Worm (Caenorhabditis elegans): ENCODE measurements around the gene C25D7.9.
"Not testable (repeated sequence)": the region's sequence is repeated elsewhere in the genome, so short reads cannot be mapped to it uniquely, and the experiment has no call there.

The C25D7.9 gene

DNA sequence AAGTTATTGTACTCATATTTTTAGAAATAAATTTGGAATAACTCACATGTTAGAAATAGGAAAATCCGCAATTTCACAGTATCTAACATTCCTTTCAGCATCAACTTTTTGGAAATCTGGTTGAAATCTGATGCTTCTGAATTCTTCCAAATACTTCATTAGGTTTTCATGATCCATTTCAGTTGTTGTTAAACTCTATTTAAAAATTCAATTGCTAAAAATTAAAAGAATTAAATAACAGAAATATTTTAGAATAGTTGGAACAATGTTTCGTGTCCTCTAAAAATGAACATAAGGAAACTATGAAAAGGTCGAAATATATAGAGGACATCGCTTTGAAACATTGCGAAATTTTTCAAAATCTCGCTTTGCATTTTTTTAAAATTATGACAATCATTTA is 33.6 kb upstream of the C25D7.9 start, which contains the start of gene cng-1:
TSS of gene cng-1 (minus strand) at position 101 of the 400 bp plus-strand sequence.
- TF ChIP-seq ceh-13 (GFP tag; optimal IDR thresholded peaks at IDR 0.05); B0310.2 (tag; optimal IDR thresholded peaks at IDR 0.05); sea-1 (GFP tag; conservative IDR thresholded peaks at IDR 0.05): not testable (repeated sequence)

DNA sequence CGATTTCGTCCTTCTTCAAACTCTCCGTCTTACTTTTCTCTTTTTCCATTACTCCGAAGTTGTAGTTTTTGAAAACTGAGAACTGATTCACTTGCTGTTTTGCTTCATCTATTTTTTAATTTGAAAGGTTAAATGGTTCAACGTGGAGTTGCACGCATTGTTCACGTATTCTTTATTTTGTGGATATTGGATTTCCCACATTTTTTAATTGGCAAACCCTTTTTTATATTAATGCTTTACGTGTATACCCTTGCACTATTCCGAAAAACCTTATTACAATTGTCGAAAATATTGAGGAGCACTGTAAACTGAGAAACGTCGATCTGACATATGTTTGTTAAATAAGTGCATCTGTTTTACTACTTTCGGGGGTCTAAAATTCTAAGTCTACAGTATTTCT is 28.2 kb upstream of the C25D7.9 start, which contains the start of gene melo-3:
TSS of gene melo-3 (minus strand) at position 101 of the 400 bp plus-strand sequence.
- TF ChIP-seq aly-1 (tag; optimal IDR thresholded peaks at IDR 0.05); hnd-1 (tag; optimal IDR thresholded peaks at IDR 0.05); pes-1 (GFP tag; IDR thresholded peaks at IDR 0.05): not testable (repeated sequence)

DNA sequence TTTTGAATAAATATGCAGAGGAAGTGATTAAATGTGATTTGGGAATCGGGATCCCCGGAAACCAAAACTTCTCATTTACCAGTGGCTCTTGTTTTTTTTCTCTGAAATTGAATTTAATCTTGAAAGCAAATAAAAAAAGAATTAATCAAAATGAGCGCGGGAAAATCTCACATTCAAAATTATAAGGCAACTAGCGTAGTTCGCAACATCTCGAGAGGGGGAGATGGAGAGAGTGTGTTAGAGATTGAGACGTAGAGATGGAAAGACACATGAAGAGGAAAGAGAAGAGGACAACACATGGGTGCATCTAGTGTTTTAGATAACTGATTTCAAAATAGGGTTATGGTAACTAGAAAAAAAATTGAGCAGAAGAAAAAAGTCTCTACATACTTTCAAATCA is 16.8 kb upstream of the C25D7.9 start, which contains the start of gene sdc-3:
TSS of gene sdc-3 (minus strand) at position 101 of the 400 bp plus-strand sequence.
- no peak for TF ChIP-seq tbx-37 (GFP tag; conservative IDR thresholded peaks at IDR 0.05)
- no peak for TF ChIP-seq pes-1 (GFP tag; IDR thresholded peaks at IDR 0.05)
- no peak for TF ChIP-seq ama-1 (optimal IDR thresholded peaks at IDR 0.05)
- no peak for TF ChIP-seq flt-1 (GFP tag; IDR thresholded peaks at IDR 0.05)
- TF ChIP-seq ets-7 (tag; optimal IDR thresholded peaks at IDR 0.05): no peak
- TF ChIP-seq ceh-13 (GFP tag; optimal IDR thresholded peaks at IDR 0.05): no peak
- TF ChIP-seq ceh-36 (tag; optimal IDR thresholded peaks at IDR 0.05): no peak
- TF ChIP-seq sea-1 (GFP tag; conservative IDR thresholded peaks at IDR 0.05): no peak
- no peak for TF ChIP-seq F13C5.2 (tag; optimal IDR thresholded peaks at IDR 0.05)
- no peak for TF ChIP-seq scrt-1 (GFP tag; IDR thresholded peaks at IDR 0.05)
- no peak for TF ChIP-seq tbx-11 (GFP tag; IDR thresholded peaks at IDR 0.05)
- TF ChIP-seq B0310.2 (tag; optimal IDR thresholded peaks at IDR 0.05): no peak
- TF ChIP-seq hmg-4 (GFP tag; optimal IDR thresholded peaks at IDR 0.05): no peak
- no peak for TF ChIP-seq tra-4 (tag; optimal IDR thresholded peaks at IDR 0.05)
- no peak for TF ChIP-seq aly-1 (tag; optimal IDR thresholded peaks at IDR 0.05)
- no peak for TF ChIP-seq hnd-1 (tag; optimal IDR thresholded peaks at IDR 0.05)

DNA sequence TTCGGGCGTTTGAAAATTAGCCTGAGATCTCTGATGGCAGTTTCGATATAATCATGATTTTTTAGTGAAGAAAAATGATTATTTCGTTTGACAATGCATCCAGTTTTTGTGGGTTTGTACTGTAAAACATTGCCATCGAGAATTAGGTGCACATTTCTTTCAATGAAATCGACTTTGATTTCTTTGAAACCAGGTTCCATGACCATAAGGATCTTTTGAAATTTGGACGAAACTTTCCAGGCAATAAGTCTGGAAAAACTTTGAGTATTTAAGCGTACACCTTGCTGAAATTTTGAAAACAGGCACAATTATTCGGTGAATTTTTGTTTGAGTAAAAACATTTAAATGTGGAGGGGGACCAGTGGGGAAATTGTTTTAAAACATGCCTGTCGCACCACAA is 13.2 kb upstream of the C25D7.9 start:
- TF ChIP-seq tra-4 (tag; optimal IDR thresholded peaks at IDR 0.05) (no peak), sea-1 (GFP tag; conservative IDR thresholded peaks at IDR 0.05) (no peak), flt-1 (GFP tag; IDR thresholded peaks at IDR 0.05) (no peak), hmg-4 (GFP tag; optimal IDR thresholded peaks at IDR 0.05) (no peak), F13C5.2 (tag; optimal IDR thresholded peaks at IDR 0.05) (no peak), ceh-13 (GFP tag; optimal IDR thresholded peaks at IDR 0.05) (no peak), B0310.2 (tag; optimal IDR thresholded peaks at IDR 0.05) (no peak), tbx-11 (GFP tag; IDR thresholded peaks at IDR 0.05) (no peak), ama-1 (optimal IDR thresholded peaks at IDR 0.05) (no peak), pes-1 (GFP tag; IDR thresholded peaks at IDR 0.05) (no peak), ets-7 (tag; optimal IDR thresholded peaks at IDR 0.05) (no peak), hnd-1 (tag; optimal IDR thresholded peaks at IDR 0.05) (no peak), scrt-1 (GFP tag; IDR thresholded peaks at IDR 0.05) (no peak), aly-1 (tag; optimal IDR thresholded peaks at IDR 0.05) (no peak), tbx-37 (GFP tag; conservative IDR thresholded peaks at IDR 0.05) (no peak)

DNA sequence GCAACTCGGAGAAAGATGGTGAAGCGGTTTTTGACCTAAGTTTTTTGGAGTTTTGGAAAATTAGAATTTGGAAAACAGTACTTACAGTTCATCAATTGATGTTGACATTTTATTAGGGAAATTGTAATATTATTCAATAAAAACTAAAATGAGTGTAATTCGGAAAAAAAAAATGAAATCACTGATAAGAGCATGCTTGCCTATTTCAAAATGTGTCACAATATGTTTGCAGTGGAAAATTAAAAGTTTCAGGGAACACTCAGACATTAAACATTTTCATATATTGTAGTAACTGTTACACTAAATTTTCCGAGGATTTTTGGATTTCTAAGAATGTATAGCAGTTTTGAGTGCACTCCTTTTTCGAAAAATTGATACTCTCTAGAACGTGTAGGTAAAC is 12.6 kb upstream of the C25D7.9 start, which contains the start of the genes fbxa-82 and C25D7.5:
TSS of gene fbxa-82 (minus strand) at position 163 of the 400 bp plus-strand sequence.
TSS of gene C25D7.5 (plus strand) at position 283 of the 400 bp plus-strand sequence.
- no peak for TF ChIP-seq hmg-4 (GFP tag; optimal IDR thresholded peaks at IDR 0.05)
- no peak for TF ChIP-seq aly-1 (tag; optimal IDR thresholded peaks at IDR 0.05)
- no peak for TF ChIP-seq sea-1 (GFP tag; conservative IDR thresholded peaks at IDR 0.05)
- no peak for TF ChIP-seq tra-4 (tag; optimal IDR thresholded peaks at IDR 0.05)
- TF ChIP-seq hnd-1 (tag; optimal IDR thresholded peaks at IDR 0.05): no peak
- TF ChIP-seq flt-1 (GFP tag; IDR thresholded peaks at IDR 0.05): no peak
- no peak for TF ChIP-seq F13C5.2 (tag; optimal IDR thresholded peaks at IDR 0.05)
- TF ChIP-seq scrt-1 (GFP tag; IDR thresholded peaks at IDR 0.05): no peak
- no peak for TF ChIP-seq ceh-13 (GFP tag; optimal IDR thresholded peaks at IDR 0.05)

DNA sequence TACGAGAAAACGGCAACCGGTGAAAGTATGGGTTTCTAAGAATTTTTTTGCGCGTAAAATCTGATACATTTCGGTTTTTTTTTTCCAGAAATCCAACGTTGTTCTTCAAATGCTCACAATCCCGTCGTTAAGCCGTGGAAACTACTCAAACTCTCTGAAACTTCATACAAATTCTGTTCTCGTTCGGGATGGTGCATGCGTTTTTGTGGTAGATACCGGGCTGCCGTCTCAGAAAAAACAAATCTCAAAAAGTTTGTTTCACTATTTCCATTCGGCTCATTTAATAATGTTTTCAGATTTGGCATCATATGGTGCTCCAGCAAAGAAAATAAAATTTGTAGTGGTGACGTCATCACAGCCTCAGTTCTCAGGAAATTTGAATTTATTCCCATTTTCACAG is 10.2 kb upstream of the C25D7.9 start:
- TF ChIP-seq ceh-13 (GFP tag; optimal IDR thresholded peaks at IDR 0.05) (no peak), ama-1 (optimal IDR thresholded peaks at IDR 0.05) (no peak), flt-1 (GFP tag; IDR thresholded peaks at IDR 0.05) (no peak), hmbx-1 (tag; optimal IDR thresholded peaks at IDR 0.05) (no peak), F13C5.2 (tag; optimal IDR thresholded peaks at IDR 0.05) (no peak)

DNA sequence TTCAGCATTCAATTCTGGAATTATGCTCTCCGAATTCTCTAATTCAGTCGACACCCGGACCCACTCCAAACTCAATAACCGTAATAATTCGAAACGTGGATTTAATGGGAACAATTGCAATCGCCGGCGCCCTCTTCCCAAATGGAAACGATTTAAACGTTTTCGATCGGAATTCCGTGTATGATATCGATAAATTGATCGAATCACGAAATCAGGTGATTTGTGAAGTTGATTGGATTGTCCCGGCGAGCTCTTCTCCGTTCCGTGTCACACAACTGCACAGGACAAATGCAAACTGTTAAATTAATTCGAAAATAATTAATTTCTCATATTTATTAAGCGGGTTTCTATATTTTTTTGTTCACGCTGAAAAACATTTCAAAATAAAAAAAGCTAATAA is 9.1 kb upstream of the C25D7.9 start, which contains the start of gene C25D7.16:
TSS of gene C25D7.16 (plus strand) at position 301 of the 400 bp plus-strand sequence.
- TF ChIP-seq hmg-4 (GFP tag; optimal IDR thresholded peaks at IDR 0.05) (no peak), flt-1 (GFP tag; IDR thresholded peaks at IDR 0.05) (no peak), tbx-11 (GFP tag; IDR thresholded peaks at IDR 0.05) (no peak), tra-4 (tag; optimal IDR thresholded peaks at IDR 0.05) (no peak), hmbx-1 (tag; optimal IDR thresholded peaks at IDR 0.05) (no peak), hnd-1 (tag; optimal IDR thresholded peaks at IDR 0.05) (no peak), pes-1 (GFP tag; IDR thresholded peaks at IDR 0.05) (no peak), tbx-37 (GFP tag; conservative IDR thresholded peaks at IDR 0.05) (no peak), sea-1 (GFP tag; conservative IDR thresholded peaks at IDR 0.05) (no peak), aly-1 (tag; optimal IDR thresholded peaks at IDR 0.05) (no peak), F13C5.2 (tag; optimal IDR thresholded peaks at IDR 0.05) (no peak), ama-1 (optimal IDR thresholded peaks at IDR 0.05) (no peak), ceh-13 (GFP tag; optimal IDR thresholded peaks at IDR 0.05) (no peak), ceh-36 (tag; optimal IDR thresholded peaks at IDR 0.05) (no peak)

DNA sequence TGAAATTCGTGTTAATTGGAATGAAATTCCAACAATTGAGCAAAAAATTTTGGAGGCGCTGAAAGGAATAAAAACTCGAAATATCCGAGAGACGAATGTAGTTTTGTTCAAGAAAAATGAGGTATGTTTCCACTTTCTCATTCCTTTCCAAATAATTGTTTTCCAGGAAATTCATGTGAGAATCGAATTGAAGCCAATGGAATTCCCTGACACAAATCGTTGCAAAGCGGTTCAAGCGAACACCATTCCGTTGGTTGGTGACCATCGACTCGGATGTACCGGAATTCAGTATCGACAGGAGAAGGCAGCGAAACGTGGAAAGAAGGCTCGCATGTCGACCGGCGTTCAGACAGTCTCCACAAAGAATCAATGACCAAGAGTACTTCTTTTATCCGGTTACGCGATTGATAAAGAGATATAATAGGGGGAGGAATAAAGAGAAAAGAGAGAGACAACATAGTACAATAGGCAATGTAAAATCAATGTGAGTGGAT is 8.5 kb upstream of the C25D7.9 start:
- TF ChIP-seq ama-1 (optimal IDR thresholded peaks at IDR 0.05) (no peak), ceh-36 (tag; optimal IDR thresholded peaks at IDR 0.05) (no peak), scrt-1 (GFP tag; IDR thresholded peaks at IDR 0.05) (no peak), F13C5.2 (tag; optimal IDR thresholded peaks at IDR 0.05) (no peak), hmg-4 (GFP tag; optimal IDR thresholded peaks at IDR 0.05) (no peak)
